Worm (Caenorhabditis elegans) whole organism, early embryonic: Measurements from ENCODE around the gene nhr-186.

Experiments used
- B0310.2 ChIP-seq: sonication (generic microtip); optimal IDR thresholded peaks from 2 replicates; lab custom pipeline; 2016; ENCODE audit warnings: mild to moderate bottlenecking, missing genetic modification characterization, missing compliant biosample characterization
- aly-1 ChIP-seq: sonication (generic microtip); optimal IDR thresholded peaks from 2 replicates; lab custom pipeline; 2016; ENCODE audit warnings: missing genetic modification characterization, missing compliant biosample characterization
- ama-1 ChIP-seq: fragments of 150-350 bp; optimal IDR thresholded peaks from 2 replicates; lab custom pipeline; 2014
- ceh-13 ChIP-seq: fragments of 200-800 bp; sonication (Bioruptor generic); optimal IDR thresholded peaks from 2 replicates; lab custom pipeline; 2018; ENCODE audit warnings: mild to moderate bottlenecking, missing genetic modification characterization, missing compliant biosample characterization
- ets-7 ChIP-seq: sonication (generic microtip); optimal IDR thresholded peaks from 2 replicates; lab custom pipeline; 2016; ENCODE audit warnings: missing genotype, missing genetic modification characterization, missing compliant biosample characterization
- flt-1 ChIP-seq: fragments of 200-800 bp; sonication (Bioruptor generic); IDR thresholded peaks from 2 replicates; pipeline ENCODE4 v1.3.6; 2022; ENCODE audit warnings: missing genetic modification characterization, missing compliant biosample characterization
- scrt-1 ChIP-seq: fragments of 200-800 bp; sonication (Bioruptor generic); IDR thresholded peaks from 2 replicates; pipeline ENCODE4 v1.3.6; 2022; ENCODE audit warnings: missing genetic modification characterization, missing compliant biosample characterization
- tbx-37 ChIP-seq: fragments of 200-800 bp; sonication (Bioruptor generic); conservative IDR thresholded peaks from 2 replicates; pipeline ENCODE4 v1.3.6; 2022; ENCODE audit warnings: missing genetic modification reagents, missing genetic modification characterization, missing compliant biosample characterization
- tra-4 ChIP-seq: sonication (generic microtip); optimal IDR thresholded peaks from 2 replicates; lab custom pipeline; 2017; ENCODE audit warnings: missing genetic modification characterization, missing compliant biosample characterization

DNA sequence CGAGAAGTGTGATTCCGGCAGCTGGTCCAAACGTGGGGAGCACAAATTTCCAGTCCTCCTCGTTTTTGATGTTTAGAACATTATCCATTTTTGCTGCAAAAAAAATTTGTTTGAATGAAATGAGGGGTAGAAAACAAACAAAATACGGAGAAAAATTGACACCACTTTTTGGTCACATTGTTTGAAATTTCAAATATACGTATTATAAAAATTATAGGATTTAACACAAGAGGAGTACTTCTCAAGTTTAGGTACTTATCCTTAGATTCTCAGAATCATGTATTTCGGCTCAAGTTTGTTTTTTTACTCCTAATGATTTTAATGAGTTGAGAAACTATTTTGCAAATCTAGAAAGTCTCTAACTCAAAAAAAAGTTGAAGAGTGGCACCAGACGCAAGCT is 37.2 kb upstream of the nhr-186 start, which contains the start of gene C17E7.12:
- TF ChIP-seq tra-4 (tag; lab: Kevin White, UChicago) (no peak), ets-7 (tag; lab: Kevin White, UChicago) (no peak), ama-1 (lab: Kevin White, UChicago) (no peak), flt-1 (GFP tag; lab: Robert Waterston, UW) (no peak), aly-1 (tag; lab: Kevin White, UChicago) (no peak), scrt-1 (GFP tag; lab: Robert Waterston, UW) (no peak), B0310.2 (tag; lab: Kevin White, UChicago) (no peak), tbx-37 (GFP tag; lab: Robert Waterston, UW) (no peak), ceh-13 (no peak)
